Fruit fly (Drosophila melanogaster): ENCODE measurements around the gene CG42819.

DNA sequence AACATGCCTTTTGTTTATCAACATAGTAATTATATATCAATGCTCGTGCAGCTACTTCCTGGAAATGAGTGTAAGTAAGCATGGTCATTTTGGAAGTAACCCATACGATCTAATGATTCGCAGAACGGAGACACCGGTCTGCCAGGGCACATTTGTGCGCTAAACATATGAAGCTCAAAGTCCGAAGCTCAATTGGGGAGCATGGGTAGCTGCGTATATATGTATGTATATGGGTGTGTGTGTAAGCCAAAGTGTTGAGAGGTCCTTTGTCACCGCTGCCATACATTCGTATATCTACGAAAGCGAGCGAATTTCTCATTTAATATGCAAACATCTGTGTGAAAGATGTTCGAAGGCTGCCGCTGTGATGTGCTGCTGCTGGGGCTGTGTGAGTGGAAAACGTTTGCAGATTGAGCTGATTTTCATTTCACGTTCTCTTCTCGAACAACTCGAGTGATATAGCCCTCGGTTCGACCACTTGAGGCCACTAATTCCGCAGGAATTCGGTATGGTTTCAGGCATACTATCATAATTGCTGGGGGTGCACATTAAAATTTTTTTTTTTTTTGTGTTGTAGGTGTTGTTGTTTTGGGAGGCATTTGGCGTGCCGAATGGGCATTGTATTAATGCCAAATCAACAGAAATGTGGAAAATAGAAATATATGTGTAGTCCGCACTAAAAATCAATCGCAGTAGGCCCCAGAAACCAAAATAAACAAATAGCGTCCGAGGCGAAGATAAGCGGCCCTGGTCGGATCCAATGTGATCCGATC lies 29.2 kb upstream of the CG42819 start:
- no peak for TF ChIP-seq CTCF (optimal IDR thresholded peaks at IDR 0.05)
- peak; percentile 23 for TF ChIP-seq CG8478 (optimal IDR thresholded peaks at IDR 0.05)

All from S2 (cell line).